Fruit fly (Drosophila melanogaster) whole organism, larva: ENCODE data around the gene CG42809.
"Not testable (repeated sequence)": the region's sequence is repeated elsewhere in the genome, so short reads cannot be mapped to it uniquely, and the experiment has no call there.

Source experiments
- noc ChIP-seq: fragments of 200-800 bp; sonication (Bioruptor generic); optimal IDR thresholded peaks from 3 replicates; lab custom pipeline; 2019; ENCODE audit warnings: missing biosample characterization, mild to moderate bottlenecking, missing genetic modification characterization, moderate library complexity

Gene CG42809

dm6 chr2L:13457037-13457547 lies at the start of gene CG42809:
Gene CG42809 (plus strand): TSS chr2L:13457497.
- TF ChIP-seq noc (tag; lab: Kevin White, UChicago) = no peak

DNA sequence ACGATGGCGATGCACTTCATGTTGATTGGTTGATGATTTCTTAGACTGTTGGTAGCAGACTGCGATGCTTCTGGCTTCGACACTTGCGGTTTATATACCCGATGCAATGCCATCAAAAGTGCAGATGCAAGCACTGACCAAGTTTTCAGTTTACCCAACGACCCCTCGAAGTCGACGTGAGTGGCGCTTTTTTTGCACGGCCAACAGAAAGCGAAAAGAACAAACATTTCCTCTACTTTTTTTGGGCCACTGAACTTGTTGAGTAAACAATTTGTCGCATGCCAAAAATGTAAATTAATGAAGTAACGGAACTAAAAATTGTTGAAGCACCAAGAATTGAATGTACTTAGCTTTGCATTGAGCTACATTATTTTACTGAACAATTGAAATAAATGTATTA lies 45.7 kb upstream of the CG42809 start, which contains the start of gene Vm34Ca:
Vm34Ca (minus strand) TSS at position 66 of the 400 bp plus-strand sequence.
- no peak for TF ChIP-seq noc (tag; lab: Kevin White, UChicago)

- no peak for TF ChIP-seq noc (tag; lab: Kevin White, UChicago)
Measured at dm6 chr2L:13412219-13412618, 45.1 kb upstream of the CG42809 start, which contains the start of gene Flad2. Gene Flad2 (plus strand): TSS chr2L:13412519.

dm6 chr2L:13414525-13415481 lies 42.5 kb upstream of the CG42809 start, which contains the start of the genes CG16956, CG42784 and CG43850:
Gene CG16956 (minus strand): TSS chr2L:13414575.
Gene CG42784 (plus strand): TSS chr2L:13415431.
Gene CG43850 (plus strand): TSS chr2L:13415431.
- TF ChIP-seq noc (tag; lab: Kevin White, UChicago) = no peak

DNA sequence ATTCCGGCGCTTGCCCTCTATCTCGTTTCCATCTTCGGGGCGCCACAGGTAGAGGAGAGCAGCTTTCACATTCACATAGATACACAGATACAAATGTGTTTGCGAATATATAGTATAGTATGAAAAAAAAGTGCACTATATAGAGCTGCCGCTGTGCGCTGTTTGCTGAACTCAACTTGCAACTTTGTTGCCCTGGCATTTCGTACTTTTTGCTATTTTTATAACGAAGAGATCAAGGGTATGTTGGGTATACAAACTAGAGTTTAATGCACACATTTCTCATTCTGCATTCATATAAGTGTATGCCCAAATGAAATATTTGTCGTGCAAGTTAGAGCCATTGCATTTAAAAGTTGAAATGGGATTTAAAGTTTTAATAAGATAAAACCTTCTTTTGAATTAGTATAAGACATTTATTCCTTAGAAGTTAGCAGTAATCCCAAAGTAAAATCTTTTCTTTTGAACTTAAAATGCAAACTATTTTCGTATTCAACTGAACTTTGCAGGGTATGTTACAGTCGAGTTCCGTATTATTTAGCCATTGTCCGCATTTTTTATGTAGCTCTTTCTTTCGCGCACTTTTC lies 26.3 kb upstream of the CG42809 start:
- TF ChIP-seq noc (tag; lab: Kevin White, UChicago) = no peak

DNA sequence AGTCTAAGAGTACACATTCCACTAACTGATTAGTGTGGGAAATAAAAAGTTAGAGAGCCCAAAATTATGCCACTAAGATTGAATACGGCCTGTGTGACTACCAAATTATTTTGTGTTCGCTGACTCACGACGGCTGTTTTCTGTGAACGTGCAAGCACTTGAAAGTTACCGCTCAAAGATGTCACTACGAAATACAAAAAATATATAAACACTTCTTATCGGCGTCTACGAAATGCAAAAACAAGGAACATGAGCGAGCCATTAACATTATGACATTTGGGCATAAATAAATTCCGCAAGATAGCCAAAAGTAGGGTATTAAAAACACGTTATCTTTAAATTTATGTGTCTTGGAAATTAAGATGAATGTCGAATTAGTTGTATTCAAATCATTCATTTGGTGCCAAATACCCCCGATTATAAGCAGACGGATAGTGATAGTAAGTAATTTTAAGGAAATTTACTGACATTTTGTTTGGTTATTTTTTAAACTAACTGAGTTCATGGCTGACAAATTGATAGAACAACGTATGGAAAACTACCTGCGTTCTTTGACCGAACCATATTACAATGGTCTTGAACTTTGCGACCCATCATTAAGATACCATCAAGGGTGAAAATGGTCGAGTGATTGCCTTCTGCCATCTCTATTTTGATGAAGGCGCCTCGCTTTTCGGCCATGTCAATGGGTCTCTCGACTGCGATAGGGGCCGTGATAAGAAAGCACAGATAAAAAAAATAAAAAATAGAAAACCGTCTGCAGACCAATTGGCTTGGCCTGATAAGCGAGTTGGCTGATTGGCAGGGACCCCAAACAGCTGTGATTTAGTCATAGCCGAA lies 22.3 kb upstream of the CG42809 start, which contains the start of gene Tehao:
Tehao (plus strand) TSS at position 828 of the 840 bp plus-strand sequence.
- peak; percentile 93 for TF ChIP-seq noc (tag; lab: Kevin White, UChicago)

DNA sequence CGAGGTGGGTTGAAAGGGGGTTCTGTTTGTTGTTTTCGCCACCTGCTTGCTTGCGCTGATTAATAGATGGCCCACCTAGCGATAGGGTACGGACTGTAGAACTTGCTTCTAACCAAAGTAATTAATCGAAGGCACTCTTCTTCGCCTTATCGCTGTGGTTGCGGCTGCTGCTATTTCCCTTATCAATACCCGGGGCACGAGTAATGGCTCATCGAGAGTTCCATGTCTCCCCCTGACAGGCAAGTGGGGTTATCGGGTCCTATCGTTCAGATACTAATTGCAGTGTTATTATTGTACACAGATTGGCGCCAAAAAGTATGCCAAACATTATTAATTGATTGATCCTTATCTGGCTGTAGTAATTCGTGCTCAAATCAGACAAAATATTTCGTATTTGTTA lies 20.5 kb upstream of the CG42809 start:
- TF ChIP-seq noc (tag; lab: Kevin White, UChicago) = peak; percentile 39

DNA sequence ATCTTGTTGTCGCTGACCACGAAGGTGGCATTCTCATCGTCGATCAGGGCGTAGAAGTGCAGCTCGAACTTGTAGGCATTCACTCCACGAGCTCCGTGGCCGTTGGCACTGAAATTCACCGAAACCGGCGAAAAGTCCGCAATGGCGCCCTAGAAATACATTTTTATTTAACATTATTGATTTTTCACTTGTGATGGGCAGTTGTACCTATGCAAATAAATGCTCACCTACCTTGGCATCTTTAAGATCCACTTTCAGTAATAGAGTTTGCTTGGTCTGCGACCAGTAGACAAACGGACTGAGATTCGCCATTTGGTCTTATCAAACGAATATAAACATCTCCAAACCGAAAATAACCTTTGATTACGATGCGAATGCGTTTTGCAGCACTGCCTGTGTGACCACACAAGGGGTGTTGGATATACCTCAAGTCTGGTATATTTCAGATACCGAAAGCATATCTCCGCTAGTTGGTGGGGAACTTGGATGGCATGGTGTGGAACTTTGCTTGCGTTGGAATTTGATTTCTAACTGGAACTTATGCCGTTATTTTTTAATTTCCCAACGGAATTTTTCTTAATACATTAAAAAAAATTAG lies 11.9 kb upstream of the CG42809 start, which contains the start of gene Hacd2:
Hacd2 (minus strand) TSS at position 403 of the 598 bp plus-strand sequence.
- no peak for TF ChIP-seq noc (tag; lab: Kevin White, UChicago)

- not testable (repeated sequence) for TF ChIP-seq noc (tag; lab: Kevin White, UChicago)
Measured at dm6 chr2L:13449397-13449796, 7.9 kb upstream of the CG42809 start, which contains the start of gene Hsp60D. Gene Hsp60D (minus strand): TSS chr2L:13449497.

DNA sequence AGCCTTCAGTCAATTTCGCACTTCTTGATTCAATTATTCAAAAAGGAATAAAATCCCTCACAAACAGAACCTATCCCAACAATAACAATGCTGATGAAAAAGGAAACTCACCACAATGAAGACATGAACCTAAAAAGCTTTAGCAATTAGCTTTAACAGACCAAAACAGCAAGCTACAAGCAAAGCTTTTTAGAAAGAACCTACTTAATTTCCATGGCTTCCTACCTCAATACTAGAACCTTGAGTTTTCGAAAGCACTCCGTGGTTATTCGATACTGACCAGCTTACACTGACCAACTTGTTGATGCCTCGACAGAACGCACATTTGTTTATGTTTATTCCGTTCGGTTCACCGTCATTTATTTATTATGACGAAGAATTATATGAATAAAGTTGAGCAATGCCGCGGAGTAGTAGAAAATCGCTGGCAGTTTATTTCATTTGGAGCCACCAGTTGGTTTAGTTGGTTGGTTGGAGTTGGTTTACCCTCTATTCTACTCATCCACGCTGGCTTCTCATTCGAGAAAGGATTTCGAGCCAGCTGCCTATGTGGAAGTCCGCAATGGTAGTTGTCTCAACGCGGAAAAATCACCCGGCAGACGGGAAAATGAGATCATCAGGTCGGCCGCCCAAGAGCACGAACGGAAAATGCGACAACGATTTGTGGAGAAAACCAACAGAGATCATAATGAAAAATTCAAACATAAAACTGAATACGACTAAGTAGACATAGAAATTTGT lies 1.9 kb downstream of the CG42809 start, which contains the start of gene CG42810:
CG42810 (plus strand) TSS at position 691 of the 741 bp plus-strand sequence.
- TF ChIP-seq noc (tag; lab: Kevin White, UChicago) = no peak

DNA sequence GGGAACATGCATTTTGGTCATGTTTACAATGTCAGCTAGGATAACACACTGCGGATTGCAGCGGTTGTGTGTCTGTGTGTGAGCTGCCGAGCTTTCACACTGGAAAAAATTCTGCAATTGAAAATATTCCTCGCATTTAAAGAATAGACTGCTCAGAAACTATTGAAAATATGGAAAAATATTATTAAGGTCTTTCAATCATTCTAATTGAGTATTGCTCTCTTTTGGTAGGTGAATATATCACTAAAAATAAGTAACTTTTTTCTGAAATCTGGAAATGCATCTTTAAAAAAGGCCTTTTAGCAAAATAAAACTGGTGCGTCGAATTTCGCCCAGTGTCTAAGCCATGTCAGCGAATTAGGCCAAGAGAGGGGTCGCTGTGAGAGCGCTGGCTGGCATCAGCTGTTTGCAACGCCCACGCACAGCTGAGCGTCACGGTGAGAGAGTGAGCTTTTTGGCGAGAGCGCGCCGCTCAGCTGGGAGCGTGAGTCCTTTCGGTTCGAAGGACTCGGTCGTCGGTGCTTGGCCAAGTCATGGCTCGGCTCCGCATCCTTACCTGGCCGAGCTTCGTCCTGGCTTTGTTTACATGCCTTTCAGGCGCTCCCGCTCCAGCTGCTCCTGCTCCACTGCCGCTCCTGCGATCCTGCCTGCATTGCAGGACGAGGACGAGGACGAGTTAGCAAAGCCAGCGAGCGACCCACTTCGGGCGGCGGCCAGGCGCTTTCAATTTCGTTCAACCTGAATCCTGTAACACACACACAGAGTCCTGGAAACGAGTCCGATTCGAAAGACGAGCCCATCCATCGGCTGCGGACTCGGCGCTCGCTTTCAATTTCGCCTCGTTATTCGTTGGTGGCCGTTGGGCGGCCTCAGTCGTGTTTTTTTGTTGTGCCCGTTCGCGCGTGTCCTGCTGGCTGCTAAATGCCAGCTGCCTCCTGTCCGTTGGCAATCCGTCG lies 3.9 kb downstream of the CG42809 start, which contains the start of gene CG46308:
CG46308 (plus strand) TSS at position 864 of the 956 bp plus-strand sequence.
- no peak for TF ChIP-seq noc (tag; lab: Kevin White, UChicago)

- TF ChIP-seq noc (tag; lab: Kevin White, UChicago) = no peak
Measured at dm6 chr2L:13475254-13475653, 18.0 kb downstream of the CG42809 start.
